Worm (Caenorhabditis elegans) whole organism, L2 larva: Measurements from ENCODE around the gene T24C2.3.

Experiments used
- C34F6.9 ChIP-seq: fragments of 150-350 bp; optimal IDR thresholded peaks from 2 replicates; lab custom pipeline; 2014; ENCODE audit warnings: missing biosample characterization, missing genetic modification characterization
- ama-1 ChIP-seq: fragments of 150-350 bp; optimal IDR thresholded peaks from 2 replicates; lab custom pipeline; 2018; ENCODE audit warnings: inconsistent platforms
- ceh-16 ChIP-seq: fragments of 150-350 bp; optimal IDR thresholded peaks from 2 replicates; lab custom pipeline; 2014; ENCODE audit warnings: missing biosample characterization, missing genetic modification characterization
- egl-27 ChIP-seq: sonication (generic microtip); optimal IDR thresholded peaks from 3 replicates; lab custom pipeline; 2017; ENCODE audit warnings: missing biosample characterization, missing genetic modification reagents, missing genetic modification characterization
- elt-3 ChIP-seq: sonication (generic microtip); optimal IDR thresholded peaks from 2 replicates; lab custom pipeline; 2017; ENCODE audit warnings: missing biosample characterization, missing genetic modification characterization
- lsy-2 ChIP-seq, 2 experiments: fragments of 150-350 bp in 1 of 2; sonication (generic microtip) in 1 of 2; optimal IDR thresholded peaks; 2 replicates each; lab custom pipeline; 2014 to 2017; ENCODE audit warnings: missing biosample characterization in 2 of 2, missing genetic modification characterization in 2 of 2
- mdl-1 ChIP-seq, 2 experiments: fragments of 150-350 bp in 1 of 2; sonication (generic microtip) in 1 of 2; optimal IDR thresholded peaks; 2 replicates each; lab custom pipeline; 2017; ENCODE audit warnings: missing biosample characterization in 2 of 2, missing genetic modification characterization in 2 of 2
- nhr-11 ChIP-seq: fragments of 150-350 bp; optimal IDR thresholded peaks from 2 replicates; lab custom pipeline; 2014; ENCODE audit warnings: missing biosample characterization, missing genetic modification characterization
- nhr-23 ChIP-seq: fragments of 150-350 bp; optimal IDR thresholded peaks from 2 replicates; lab custom pipeline; 2014; ENCODE audit warnings: missing biosample characterization, missing genetic modification reagents, missing genetic modification characterization
- nhr-237 ChIP-seq: fragments of 150-350 bp; optimal IDR thresholded peaks from 2 replicates; lab custom pipeline; 2014; ENCODE audit warnings: missing biosample characterization, missing genetic modification characterization
- nhr-25 ChIP-seq: fragments of 150-350 bp; sonication (generic microtip); optimal IDR thresholded peaks from 3 replicates; lab custom pipeline; 2014; ENCODE audit warnings: missing biosample characterization, missing genetic modification characterization
- zag-1 ChIP-seq: fragments of 150-350 bp; optimal IDR thresholded peaks from 2 replicates; lab custom pipeline; 2014; ENCODE audit warnings: missing biosample characterization, missing genetic modification characterization

DNA sequence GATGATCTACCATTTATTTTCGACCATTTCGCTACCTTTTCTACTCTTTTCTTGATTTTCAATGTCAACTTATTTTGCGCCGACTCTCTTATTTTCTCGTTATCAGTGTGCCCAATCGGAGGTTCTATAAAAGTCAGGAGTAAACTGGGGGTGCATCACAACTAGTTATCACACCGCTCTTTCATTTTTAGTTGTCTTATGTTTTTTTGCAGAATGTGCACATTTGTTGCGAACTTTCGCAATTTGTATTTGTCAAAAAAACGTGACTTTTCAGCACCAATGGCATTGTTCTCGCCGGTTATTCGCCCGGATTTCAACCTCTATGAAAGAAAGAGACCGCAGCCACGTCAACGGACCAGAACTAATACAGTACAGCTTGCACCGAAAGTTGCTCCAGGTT is 5.7 kb upstream of the T24C2.3 start:
- TF ChIP-seq mdl-1 (tag; optimal IDR thresholded peaks at IDR 0.05; lab: Kevin White, UChicago) (no peak), nhr-23 (tag; lab: Kevin White, UChicago) (no peak), nhr-25 (tag; lab: Kevin White, UChicago) (no peak), ceh-16 (tag; lab: Kevin White, UChicago) (no peak), ama-1 (lab: Kevin White, UChicago) (no peak), C34F6.9 (tag; lab: Kevin White, UChicago) (no peak), lsy-2 (tag; optimal IDR thresholded peaks at IDR 0.05; lab: Kevin White, UChicago) (no peak), nhr-11 (tag; lab: Kevin White, UChicago) (no peak), egl-27 (tag; lab: Kevin White, UChicago) (no peak), elt-3 (tag; lab: Kevin White, UChicago) (no peak), nhr-237 (no peak), zag-1 (tag; lab: Kevin White, UChicago) (no peak)
